Fruit fly (Drosophila melanogaster) whole organism, embryonic: ENCODE results near the gene Atg13.

Experiments used
- B-H2 ChIP-seq: fragments of 200-800 bp; sonication (Bioruptor generic); optimal IDR thresholded peaks from 2 replicates; lab custom pipeline; 2018; ENCODE audit warnings: missing biosample characterization, mild to moderate bottlenecking, missing genetic modification characterization
- BEAF-32 ChIP-seq: fragments of 200-800 bp; sonication (Bioruptor generic); optimal IDR thresholded peaks from 3 replicates; lab custom pipeline; 2017; ENCODE audit warnings: missing biosample characterization, missing genetic modification characterization, mild to moderate bottlenecking, moderate library complexity, missing genetic modification reagents
- Bgb ChIP-seq: fragments of 200-800 bp; sonication (Bioruptor generic); IDR thresholded peaks from 2 replicates; pipeline ENCODE4 v1.3.6; 2022; ENCODE audit warnings: missing biosample characterization, missing genetic modification characterization; ENCODE audit not compliant: partially characterized antibody
- Blimp-1 ChIP-seq: fragments of 200-800 bp; sonication (Bioruptor generic); optimal IDR thresholded peaks from 3 replicates; lab custom pipeline; 2018; ENCODE audit warnings: missing biosample characterization, missing genetic modification characterization, mild to moderate bottlenecking, moderate library complexity, missing genetic modification reagents
- CG12219 ChIP-seq: fragments of 200-800 bp; sonication (Bioruptor generic); optimal IDR thresholded peaks from 3 replicates; lab custom pipeline; 2018; ENCODE audit warnings: missing biosample characterization, mild to moderate bottlenecking, missing genetic modification characterization
- CG15514 ChIP-seq: fragments of 200-800 bp; sonication (Bioruptor generic); optimal IDR thresholded peaks from 3 replicates; lab custom pipeline; 2017; ENCODE audit warnings: missing biosample characterization, missing genetic modification characterization, mild to moderate bottlenecking, moderate library complexity, missing genetic modification reagents
- CG17328 ChIP-seq: fragments of 200-800 bp; sonication (Bioruptor generic); IDR thresholded peaks from 2 replicates; pipeline ENCODE4 v1.3.6; 2022; ENCODE audit warnings: missing biosample characterization, missing genetic modification characterization
- CG17361 ChIP-seq: fragments of 200-800 bp; sonication (Bioruptor generic); IDR thresholded peaks from 3 replicates; pipeline ENCODE4 v1.3.6; 2022; ENCODE audit warnings: missing biosample characterization, missing genetic modification characterization
- CG2129 ChIP-seq: fragments of 200-800 bp; sonication (Bioruptor generic); IDR thresholded peaks from 2 replicates; pipeline ENCODE4 v1.3.6; 2022; ENCODE audit warnings: missing biosample characterization, missing genetic modification characterization; ENCODE audit not compliant: partially characterized antibody
- CG3847 ChIP-seq: fragments of 200-800 bp; sonication (Bioruptor generic); IDR thresholded peaks from 2 replicates; pipeline ENCODE4 v1.3.6; 2022; ENCODE audit warnings: missing biosample characterization, missing genetic modification characterization
- CG4617 ChIP-seq: fragments of 200-800 bp; sonication (Bioruptor generic); optimal IDR thresholded peaks from 3 replicates; lab custom pipeline; 2016; ENCODE audit warnings: missing biosample characterization, missing genetic modification characterization, borderline replicate concordance
- CG5953 ChIP-seq: fragments of 200-800 bp; sonication (Bioruptor generic); IDR thresholded peaks from 2 replicates; pipeline ENCODE4 v1.3.6; 2022; ENCODE audit warnings: missing biosample characterization, missing genetic modification characterization
- CG6175 ChIP-seq: fragments of 200-800 bp; sonication (Bioruptor generic); IDR thresholded peaks from 3 replicates; pipeline ENCODE4 v1.3.6; 2022; ENCODE audit warnings: missing biosample characterization, missing genetic modification characterization
- CG6813 ChIP-seq: fragments of 200-800 bp; sonication (Bioruptor generic); optimal IDR thresholded peaks from 2 replicates; lab custom pipeline; 2017; ENCODE audit warnings: missing biosample characterization, missing genetic modification characterization, mild to moderate bottlenecking, moderate library complexity, missing genetic modification reagents
- CG7271 ChIP-seq: fragments of 200-800 bp; sonication (Bioruptor generic); optimal IDR thresholded peaks from 2 replicates; lab custom pipeline; 2018; ENCODE audit warnings: missing biosample characterization, mild to moderate bottlenecking, missing genetic modification characterization, moderate library complexity
- CG9797 ChIP-seq: fragments of 200-800 bp; sonication (Bioruptor generic); optimal IDR thresholded peaks from 3 replicates; lab custom pipeline; 2018; ENCODE audit warnings: missing biosample characterization, mild to moderate bottlenecking, missing genetic modification characterization
- CHES-1-like ChIP-seq: fragments of 200-800 bp; sonication (Bioruptor generic); optimal IDR thresholded peaks from 2 replicates; lab custom pipeline; 2016; ENCODE audit warnings: missing biosample characterization, missing genetic modification characterization
- D19A ChIP-seq: fragments of 200-800 bp; optimal IDR thresholded peaks from 3 replicates; lab custom pipeline; 2019; ENCODE audit warnings: missing biosample characterization, mild to moderate bottlenecking, missing genetic modification characterization, moderate library complexity
- Dip3 ChIP-seq: fragments of 200-800 bp; sonication (Bioruptor generic); optimal IDR thresholded peaks from 3 replicates; lab custom pipeline; 2016; ENCODE audit warnings: missing biosample characterization, missing genetic modification characterization
- Dll ChIP-seq: fragments of 200-800 bp; sonication (Bioruptor generic); IDR thresholded peaks from 4 replicates; pipeline ENCODE4 v1.3.6; 2022; ENCODE audit warnings: missing biosample characterization, missing genetic modification characterization; ENCODE audit not compliant: partially characterized antibody
- Doc3 ChIP-seq: fragments of 200-800 bp; sonication (Bioruptor generic); IDR thresholded peaks from 3 replicates; pipeline ENCODE4 v1.3.6; 2022; ENCODE audit warnings: missing biosample characterization, missing genetic modification characterization; ENCODE audit not compliant: partially characterized antibody
- Dp ChIP-seq: fragments of 200-800 bp; sonication (Bioruptor generic); optimal IDR thresholded peaks from 2 replicates; lab custom pipeline; 2018; ENCODE audit warnings: missing biosample characterization, mild to moderate bottlenecking, missing genetic modification characterization, moderate library complexity
- Dref ChIP-seq: fragments of 200-800 bp; sonication (Bioruptor generic); IDR thresholded peaks from 2 replicates; pipeline ENCODE4 v1.3.6; 2022; ENCODE audit warnings: missing biosample characterization, missing genetic modification characterization
- Hey ChIP-seq: fragments of 200-800 bp; sonication (Bioruptor generic); optimal IDR thresholded peaks from 3 replicates; lab custom pipeline; 2018; ENCODE audit warnings: missing biosample characterization, mild to moderate bottlenecking, missing genetic modification characterization
- HmgZ ChIP-seq: fragments of 200-800 bp; sonication (Bioruptor generic); optimal IDR thresholded peaks from 2 replicates; lab custom pipeline; 2018; ENCODE audit warnings: missing biosample characterization, mild to moderate bottlenecking, missing genetic modification characterization
- Jarid2 ChIP-seq: fragments of 200-800 bp; sonication (Bioruptor generic); optimal IDR thresholded peaks from 3 replicates; lab custom pipeline; 2017; ENCODE audit warnings: mild to moderate bottlenecking, missing biosample characterization, missing genetic modification reagents, missing genetic modification characterization
- Optix ChIP-seq: fragments of 200-800 bp; sonication (Bioruptor generic); IDR thresholded peaks from 3 replicates; pipeline ENCODE4 v1.3.6; 2022; ENCODE audit warnings: missing biosample characterization, missing genetic modification characterization
- Ravus ChIP-seq: fragments of 200-800 bp; sonication (Bioruptor generic); IDR thresholded peaks from 2 replicates; pipeline ENCODE4 v1.3.6; 2022; ENCODE audit warnings: missing biosample characterization, missing genetic modification characterization
- Scr ChIP-seq: fragments of 200-800 bp; sonication (Bioruptor generic); IDR thresholded peaks from 2 replicates; pipeline ENCODE4 v1.3.6; 2022; ENCODE audit warnings: missing biosample characterization, missing genetic modification characterization; ENCODE audit not compliant: partially characterized antibody
- TFAM ChIP-seq: fragments of 200-800 bp; sonication (Bioruptor generic); optimal IDR thresholded peaks from 2 replicates; lab custom pipeline; 2017; ENCODE audit warnings: missing biosample characterization, missing genetic modification characterization, inconsistent platforms
- az2 ChIP-seq: fragments of 200-800 bp; sonication (Bioruptor generic); optimal IDR thresholded peaks from 3 replicates; lab custom pipeline; 2016; ENCODE audit warnings: missing biosample characterization, missing genetic modification characterization
- cas ChIP-seq: fragments of 200-800 bp; sonication (Bioruptor generic); IDR thresholded peaks from 2 replicates; pipeline ENCODE4 v1.3.6; 2022; ENCODE audit warnings: missing biosample characterization, missing genetic modification characterization
- chinmo ChIP-seq: fragments of 200-800 bp; sonication (Bioruptor generic); IDR thresholded peaks from 4 replicates; pipeline ENCODE4 v1.3.6; 2022; ENCODE audit warnings: missing biosample characterization, missing genetic modification characterization; ENCODE audit not compliant: partially characterized antibody
- crc ChIP-seq: fragments of 200-800 bp; sonication (Bioruptor generic); optimal IDR thresholded peaks from 2 replicates; lab custom pipeline; 2016; ENCODE audit warnings: missing biosample characterization, missing genetic modification characterization
- croc ChIP-seq: fragments of 200-800 bp; sonication (Bioruptor generic); conservative IDR thresholded peaks from 3 replicates; pipeline ENCODE4 v1.3.6; 2022; ENCODE audit warnings: missing biosample characterization, missing genetic modification characterization
- dmrt99B ChIP-seq: fragments of 200-800 bp; sonication (Bioruptor generic); optimal IDR thresholded peaks from 2 replicates; lab custom pipeline; 2018; ENCODE audit warnings: missing biosample characterization, mild to moderate bottlenecking, missing genetic modification characterization, moderate library complexity
- fd64A ChIP-seq: fragments of 200-800 bp; sonication (Bioruptor generic); optimal IDR thresholded peaks from 3 replicates; lab custom pipeline; 2018; ENCODE audit warnings: missing biosample characterization, mild to moderate bottlenecking, missing genetic modification characterization
- fd96Cb ChIP-seq: fragments of 200-800 bp; sonication (Bioruptor generic); optimal IDR thresholded peaks from 2 replicates; lab custom pipeline; 2018; ENCODE audit warnings: missing biosample characterization, mild to moderate bottlenecking, missing genetic modification characterization, moderate library complexity
- fu2 ChIP-seq: fragments of 200-800 bp; sonication (Bioruptor generic); optimal IDR thresholded peaks from 2 replicates; lab custom pipeline; 2016; ENCODE audit warnings: missing biosample characterization, missing genetic modification characterization
- gce ChIP-seq: fragments of 200-800 bp; sonication (Bioruptor generic); IDR thresholded peaks from 3 replicates; pipeline ENCODE4 v1.3.6; 2022; ENCODE audit warnings: missing biosample characterization, missing genetic modification characterization
- gfzf ChIP-seq: fragments of 200-800 bp; sonication (Bioruptor generic); optimal IDR thresholded peaks from 2 replicates; lab custom pipeline; 2016; ENCODE audit warnings: missing biosample characterization, mild to moderate bottlenecking, missing genetic modification characterization, moderate library complexity
- hkb ChIP-seq, 2 experiments: fragments of 200-800 bp in 1 of 2; fragments of >200 bp in 1 of 2; sonication (Bioruptor generic) in 1 of 2; IDR thresholded peaks in 1 of 2; optimal IDR thresholded peaks in 1 of 2; 2 replicates each; pipeline versions ENCODE4 v1.3.6 to Lab custom; 2017 to 2022; ENCODE audit warnings: missing biosample characterization in 1 of 2, missing genetic modification characterization in 1 of 2
- mld ChIP-seq: fragments of 200-800 bp; sonication (Bioruptor generic); IDR thresholded peaks from 3 replicates; pipeline ENCODE4 v1.3.6; 2022; ENCODE audit warnings: missing biosample characterization, missing genetic modification characterization; ENCODE audit not compliant: partially characterized antibody
- onecut ChIP-seq: fragments of 200-800 bp; sonication (Bioruptor generic); IDR thresholded peaks from 2 replicates; pipeline ENCODE4 v1.3.6; 2022; ENCODE audit warnings: missing biosample characterization, missing genetic modification characterization
- sens-2 ChIP-seq: fragments of 200-800 bp; sonication (Bioruptor generic); IDR thresholded peaks from 2 replicates; pipeline ENCODE4 v1.3.6; 2022; ENCODE audit warnings: missing biosample characterization, missing genetic modification characterization
- slp2 ChIP-seq: fragments of 200-800 bp; sonication (Bioruptor generic); optimal IDR thresholded peaks from 2 replicates; lab custom pipeline; 2016; ENCODE audit warnings: missing biosample characterization, missing genetic modification characterization
- unc-4 ChIP-seq: fragments of 200-800 bp; sonication (Bioruptor generic); IDR thresholded peaks from 2 replicates; pipeline ENCODE4 v1.3.6; 2022; ENCODE audit warnings: missing biosample characterization, missing genetic modification characterization; ENCODE audit not compliant: partially characterized antibody

Gene Atg13

dm6 chr3R:8343251-8343744, 6.3 kb upstream of the Atg13 start, which contains the start of the genes PNKP and COX7AL (continued):
- TF ChIP-seq Dref (GFP tag; lab: Robert Waterston, UW) (peak; percentile 32; the same call in 1 of the 2 replicates), Scr (GFP tag; lab: Robert Waterston, UW) (peak; percentile 46; the same call in 1 of the 2 replicates), CG4617 (peak; percentile 24), Doc3 (GFP tag; lab: Robert Waterston, UW) (0 out of 3 replicates have a peak, but pooled peaks have one; percentile 18), B-H2 (GFP tag; lab: Kevin White, UChicago) (no peak), sens-2 (GFP tag; lab: Robert Waterston, UW) (no peak), Dll (GFP tag; lab: Robert Waterston, UW) (0 out of 4 replicates have a peak, but pooled peaks have one; percentile 17), unc-4 (GFP tag; lab: Robert Waterston, UW) (no peak), onecut (peak; percentile 89)

- no peak for TF ChIP-seq az2 (GFP tag; lab: Kevin White, UChicago)
- TF ChIP-seq CHES-1-like (GFP tag; lab: Kevin White, UChicago), result no peak
- TF ChIP-seq Scr (GFP tag; lab: Robert Waterston, UW), result 0 out of 2 replicates have a peak, but pooled peaks have one; percentile 25
- TF ChIP-seq dmrt99B (tag; lab: Kevin White, UChicago), result no peak
- no peak for TF ChIP-seq Optix (GFP tag; lab: Robert Waterston, UW)
- TF ChIP-seq mld (GFP tag; lab: Robert Waterston, UW), result no peak
- TF ChIP-seq Jarid2 (GFP tag; lab: Kevin White, UChicago), result no peak
- peak; percentile 14; the same call in 1 of the 2 replicates for TF ChIP-seq Dref (GFP tag; lab: Robert Waterston, UW)
- peak; percentile 78 for TF ChIP-seq Dp (GFP tag; lab: Kevin White, UChicago)
- 0 out of 4 replicates have a peak, but pooled peaks have one; percentile 44 for TF ChIP-seq chinmo
- no peak for TF ChIP-seq Hey (tag; lab: Kevin White, UChicago)
- TF ChIP-seq CG3847, result no peak
- TF ChIP-seq TFAM (GFP tag; lab: Kevin White, UChicago), result no peak
- no peak for TF ChIP-seq CG17328
- no peak for TF ChIP-seq slp2
- TF ChIP-seq Bgb (GFP tag; lab: Robert Waterston, UW), result no peak; the same call in 1 of the 2 replicates
- no peak for TF ChIP-seq fd96Cb (tag; lab: Kevin White, UChicago)
- no peak for TF ChIP-seq fu2
- TF ChIP-seq CG6175 (GFP tag; lab: Robert Waterston, UW), result no peak
- TF ChIP-seq gfzf (GFP tag; lab: Kevin White, UChicago), result peak; percentile 65
- TF ChIP-seq HmgZ (tag; lab: Kevin White, UChicago), result no peak
- no peak for TF ChIP-seq Ravus (GFP tag; lab: Robert Waterston, UW)
- no peak for TF ChIP-seq hkb (optimal IDR thresholded peaks at IDR 0.05; lab: Kevin White, UChicago)
- no peak for TF ChIP-seq hkb (GFP tag; IDR thresholded peaks at IDR 0.05; lab: Robert Waterston, UW)
- TF ChIP-seq cas (GFP tag; lab: Robert Waterston, UW), result no peak
- TF ChIP-seq Dip3 (GFP tag; lab: Kevin White, UChicago), result no peak
- TF ChIP-seq Blimp-1, result peak; percentile 78
- no peak for TF ChIP-seq D19A (tag; lab: Kevin White, UChicago)
- TF ChIP-seq fd64A (GFP tag; lab: Kevin White, UChicago), result no peak
- TF ChIP-seq CG9797 (GFP tag; lab: Kevin White, UChicago), result peak; percentile 7
- no peak for TF ChIP-seq gce (GFP tag; lab: Robert Waterston, UW)
- TF ChIP-seq CG2129 (GFP tag; lab: Robert Waterston, UW), result no peak
- no peak for TF ChIP-seq crc
- no peak for TF ChIP-seq CG5953 (GFP tag; lab: Robert Waterston, UW)
- TF ChIP-seq CG12219 (GFP tag; lab: Kevin White, UChicago), result no peak
- peak; percentile 39 for TF ChIP-seq BEAF-32 (GFP tag; lab: Kevin White, UChicago)
- TF ChIP-seq CG6813 (GFP tag; lab: Kevin White, UChicago), result no peak
- no peak for TF ChIP-seq CG17361 (GFP tag; lab: Robert Waterston, UW)
- TF ChIP-seq croc (GFP tag; lab: Robert Waterston, UW), result no peak
- TF ChIP-seq CG7271 (tag; lab: Kevin White, UChicago), result no peak
- TF ChIP-seq CG15514 (GFP tag; lab: Kevin White, UChicago), result no peak
These were observed 5.4 kb upstream of the Atg13 start, which contains the start of gene DppIII for dm6 chr3R:8344174-8344573. Gene DppIII, plus strand, starts transcription at chr3R:8344400.
